Worm (Caenorhabditis elegans): ENCODE data around the gene nlp-6.

nlp-6 gene

DNA sequence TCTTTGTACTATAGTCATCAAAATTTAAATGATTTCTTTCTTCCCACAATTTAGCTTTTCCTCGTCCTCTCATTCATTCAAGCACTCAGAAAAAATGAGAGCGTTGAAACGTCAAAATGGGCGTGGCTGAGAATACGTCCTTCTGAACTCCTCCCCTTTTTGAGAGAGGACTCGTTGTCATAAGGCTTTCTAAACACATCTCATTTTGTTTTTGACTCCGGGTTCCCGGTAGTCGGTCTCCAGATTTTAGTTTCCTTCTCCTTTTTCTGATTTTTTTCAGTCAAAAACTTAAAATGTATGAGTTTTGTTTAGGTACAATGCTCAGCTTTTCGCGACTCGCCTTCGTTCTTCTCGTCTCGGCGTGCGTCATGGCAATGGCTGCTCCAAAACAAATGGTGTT is at the start of gene nlp-6:
Gene nlp-6, plus strand, starts transcription at position 301 of the 400 bp plus-strand sequence.
- no peak for TF ChIP-seq med-1 (GFP tag; optimal IDR thresholded peaks at IDR 0.05; ENCODE audit: insufficient read depth)
- no peak for TF ChIP-seq ztf-23 (GFP tag; IDR thresholded peaks at IDR 0.05)
- TF ChIP-seq klf-2 (GFP tag; conservative IDR thresholded peaks at IDR 0.05), result no peak
- no peak for TF ChIP-seq cog-1 (tag; optimal IDR thresholded peaks at IDR 0.05)
- TF ChIP-seq ztf-29 (GFP tag; IDR thresholded peaks at IDR 0.05), result no peak
- no peak for TF ChIP-seq flt-1 (GFP tag; IDR thresholded peaks at IDR 0.05)
- TF ChIP-seq tab-1 (GFP tag; IDR thresholded peaks at IDR 0.05), result no peak
- TF ChIP-seq ref-1 (GFP tag; conservative IDR thresholded peaks at IDR 0.05), result no peak
- TF ChIP-seq T22C8.4 (GFP tag; IDR thresholded peaks at IDR 0.05), result no peak

- TF ChIP-seq ref-1 (GFP tag; conservative IDR thresholded peaks at IDR 0.05), result no peak
- TF ChIP-seq T22C8.4 (GFP tag; IDR thresholded peaks at IDR 0.05), result no peak
- TF ChIP-seq med-1 (GFP tag; optimal IDR thresholded peaks at IDR 0.05; ENCODE audit: insufficient read depth), result no peak
- TF ChIP-seq flt-1 (GFP tag; IDR thresholded peaks at IDR 0.05), result no peak
- TF ChIP-seq tab-1 (GFP tag; IDR thresholded peaks at IDR 0.05), result no peak
- TF ChIP-seq klf-2 (GFP tag; conservative IDR thresholded peaks at IDR 0.05), result no peak
- TF ChIP-seq ztf-23 (GFP tag; IDR thresholded peaks at IDR 0.05), result no peak
- TF ChIP-seq ztf-29 (GFP tag; IDR thresholded peaks at IDR 0.05), result no peak
- TF ChIP-seq cog-1 (tag; optimal IDR thresholded peaks at IDR 0.05), result no peak
Observed at ce11 chrX:17613024-17613423, 49.2 kb upstream of the nlp-6 start.

DNA sequence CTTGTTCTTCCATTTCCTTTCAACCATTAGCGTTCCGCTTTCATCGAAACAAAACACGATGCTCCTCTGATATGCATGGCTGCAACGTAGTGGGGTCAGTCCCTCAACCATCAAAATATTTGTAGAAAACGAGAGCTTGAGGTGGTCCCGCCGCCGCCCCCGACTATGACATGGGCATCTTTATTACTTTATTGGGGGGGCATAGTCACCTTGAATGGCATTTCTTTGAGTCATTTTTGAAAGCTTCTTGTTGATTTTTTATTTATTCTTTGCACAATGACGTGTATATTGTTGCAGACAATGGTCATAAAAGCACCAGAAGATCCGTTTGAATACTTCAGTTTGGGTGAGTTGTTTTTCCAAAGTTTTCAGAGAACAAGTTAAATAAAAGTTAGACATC is 48.0 kb upstream of the nlp-6 start, which contains the start of gene ncs-7:
Gene ncs-7, plus strand, starts transcription at position 301 of the 400 bp plus-strand sequence.
- no peak for TF ChIP-seq klf-2 (GFP tag; conservative IDR thresholded peaks at IDR 0.05)

ce11 chrX:17625245-17625644 is 37.0 kb upstream of the nlp-6 start:
- no peak for TF ChIP-seq ztf-29 (GFP tag; IDR thresholded peaks at IDR 0.05)
- no peak for TF ChIP-seq tab-1 (GFP tag; IDR thresholded peaks at IDR 0.05)
- no peak for TF ChIP-seq med-1 (GFP tag; optimal IDR thresholded peaks at IDR 0.05; ENCODE audit: insufficient read depth)
- no peak for TF ChIP-seq T22C8.4 (GFP tag; IDR thresholded peaks at IDR 0.05)
- TF ChIP-seq flt-1 (GFP tag; IDR thresholded peaks at IDR 0.05), result no peak

DNA sequence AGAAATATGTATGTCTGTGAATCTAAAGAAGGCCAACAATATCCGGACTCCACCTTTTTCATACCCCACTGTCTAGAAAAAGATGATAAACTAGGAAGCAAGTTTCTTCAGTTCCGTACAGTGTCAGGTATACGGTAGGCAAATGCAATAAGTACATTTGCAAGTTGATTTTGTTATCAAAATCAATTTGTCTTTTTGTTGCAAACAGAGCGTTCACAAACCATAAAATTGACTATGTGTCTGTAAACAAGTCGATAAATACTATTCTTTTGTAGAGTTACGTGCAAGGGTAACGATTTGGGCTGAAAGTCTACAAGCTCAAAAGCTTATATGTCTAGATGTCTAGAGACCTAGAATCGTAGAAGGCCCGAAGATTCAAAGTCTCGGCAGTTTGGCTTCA is 36.5 kb upstream of the nlp-6 start:
- no peak for TF ChIP-seq ztf-29 (GFP tag; IDR thresholded peaks at IDR 0.05)
- TF ChIP-seq ztf-23 (GFP tag; IDR thresholded peaks at IDR 0.05), result no peak
- no peak for TF ChIP-seq klf-2 (GFP tag; conservative IDR thresholded peaks at IDR 0.05)
- no peak for TF ChIP-seq ref-1 (GFP tag; conservative IDR thresholded peaks at IDR 0.05)
- TF ChIP-seq T22C8.4 (GFP tag; IDR thresholded peaks at IDR 0.05), result no peak
- no peak for TF ChIP-seq tab-1 (GFP tag; IDR thresholded peaks at IDR 0.05)
- no peak for TF ChIP-seq cog-1 (tag; optimal IDR thresholded peaks at IDR 0.05)
- no peak for TF ChIP-seq flt-1 (GFP tag; IDR thresholded peaks at IDR 0.05)
- no peak for TF ChIP-seq med-1 (GFP tag; optimal IDR thresholded peaks at IDR 0.05; ENCODE audit: insufficient read depth)

ce11 chrX:17626599-17626998 is 35.6 kb upstream of the nlp-6 start:
- TF ChIP-seq klf-2 (GFP tag; conservative IDR thresholded peaks at IDR 0.05), result no peak
- no peak for TF ChIP-seq cog-1 (tag; optimal IDR thresholded peaks at IDR 0.05)
- TF ChIP-seq tab-1 (GFP tag; IDR thresholded peaks at IDR 0.05), result no peak
- no peak for TF ChIP-seq ztf-29 (GFP tag; IDR thresholded peaks at IDR 0.05)
- no peak for TF ChIP-seq ref-1 (GFP tag; conservative IDR thresholded peaks at IDR 0.05)
- no peak for TF ChIP-seq med-1 (GFP tag; optimal IDR thresholded peaks at IDR 0.05; ENCODE audit: insufficient read depth)
- no peak for TF ChIP-seq T22C8.4 (GFP tag; IDR thresholded peaks at IDR 0.05)
- no peak for TF ChIP-seq ztf-23 (GFP tag; IDR thresholded peaks at IDR 0.05)
- no peak for TF ChIP-seq flt-1 (GFP tag; IDR thresholded peaks at IDR 0.05)

DNA sequence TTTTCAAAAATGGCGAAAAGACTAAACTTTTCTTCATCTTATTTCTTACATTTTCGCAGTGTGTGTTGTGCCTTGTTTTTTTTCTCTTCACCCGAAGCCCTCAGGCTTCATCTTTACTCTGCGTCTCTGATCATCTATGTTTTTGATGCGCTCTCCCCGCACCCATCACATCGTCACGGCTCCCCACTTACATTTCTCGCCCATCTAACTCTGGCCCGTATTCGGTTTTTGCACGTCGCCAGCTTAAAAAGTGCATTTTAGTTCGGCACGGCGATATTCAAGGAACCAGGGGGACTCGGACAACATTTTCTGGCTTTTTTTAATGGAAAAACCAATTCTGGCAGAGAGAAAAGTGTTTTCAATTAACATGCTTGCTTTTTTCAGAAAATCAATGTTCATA is 34.9 kb upstream of the nlp-6 start:
- TF ChIP-seq med-1 (GFP tag; optimal IDR thresholded peaks at IDR 0.05; ENCODE audit: insufficient read depth) (no peak), ztf-23 (GFP tag; IDR thresholded peaks at IDR 0.05) (no peak), tab-1 (GFP tag; IDR thresholded peaks at IDR 0.05) (no peak), klf-2 (GFP tag; conservative IDR thresholded peaks at IDR 0.05) (no peak), ref-1 (GFP tag; conservative IDR thresholded peaks at IDR 0.05) (no peak), flt-1 (GFP tag; IDR thresholded peaks at IDR 0.05) (no peak)

- no peak for TF ChIP-seq T22C8.4 (GFP tag; IDR thresholded peaks at IDR 0.05)
- no peak for TF ChIP-seq flt-1 (GFP tag; IDR thresholded peaks at IDR 0.05)
- TF ChIP-seq ztf-29 (GFP tag; IDR thresholded peaks at IDR 0.05), result no peak
- no peak for TF ChIP-seq klf-2 (GFP tag; conservative IDR thresholded peaks at IDR 0.05)
- no peak for TF ChIP-seq cog-1 (tag; optimal IDR thresholded peaks at IDR 0.05)
- TF ChIP-seq ztf-23 (GFP tag; IDR thresholded peaks at IDR 0.05), result no peak
- TF ChIP-seq ref-1 (GFP tag; conservative IDR thresholded peaks at IDR 0.05), result no peak
Observed at ce11 chrX:17627923-17628322, 34.3 kb upstream of the nlp-6 start.

- TF ChIP-seq flt-1 (GFP tag; IDR thresholded peaks at IDR 0.05) (0 out of 2 replicates have a peak, but pooled peaks have one; percentile 11), ztf-23 (GFP tag; IDR thresholded peaks at IDR 0.05) (no peak), T22C8.4 (GFP tag; IDR thresholded peaks at IDR 0.05) (no peak), klf-2 (GFP tag; conservative IDR thresholded peaks at IDR 0.05) (no peak), med-1 (GFP tag; optimal IDR thresholded peaks at IDR 0.05; ENCODE audit: insufficient read depth) (no peak), cog-1 (tag; optimal IDR thresholded peaks at IDR 0.05) (no peak), ztf-29 (GFP tag; IDR thresholded peaks at IDR 0.05) (no peak), tab-1 (GFP tag; IDR thresholded peaks at IDR 0.05) (no peak)
Observed at ce11 chrX:17628345-17628744, 33.9 kb upstream of the nlp-6 start.

DNA sequence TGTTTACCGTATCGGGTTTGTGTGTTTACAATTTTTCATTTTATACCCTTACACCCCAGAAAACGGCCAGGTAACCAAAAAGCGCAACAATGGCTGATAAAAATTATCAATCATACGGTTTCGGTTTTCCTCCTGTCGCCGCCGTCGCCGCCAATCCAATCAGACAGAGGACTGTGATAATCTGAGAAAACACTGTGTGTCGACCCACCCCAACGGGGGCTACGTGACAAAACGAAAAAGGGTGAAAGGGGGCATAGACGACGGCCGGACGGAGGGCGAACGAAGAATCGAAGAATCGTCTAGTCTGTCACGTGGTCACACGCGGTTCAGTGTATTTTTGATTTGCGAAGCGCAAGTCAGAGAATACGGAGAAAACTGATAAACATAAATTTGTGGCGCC is 31.4 kb upstream of the nlp-6 start:
- TF ChIP-seq ref-1 (GFP tag; conservative IDR thresholded peaks at IDR 0.05) (no peak), T22C8.4 (GFP tag; IDR thresholded peaks at IDR 0.05) (no peak), klf-2 (GFP tag; conservative IDR thresholded peaks at IDR 0.05) (no peak), tab-1 (GFP tag; IDR thresholded peaks at IDR 0.05) (no peak), flt-1 (GFP tag; IDR thresholded peaks at IDR 0.05) (no peak), cog-1 (tag; optimal IDR thresholded peaks at IDR 0.05) (no peak), med-1 (GFP tag; optimal IDR thresholded peaks at IDR 0.05; ENCODE audit: insufficient read depth) (no peak), ztf-29 (GFP tag; IDR thresholded peaks at IDR 0.05) (no peak), ztf-23 (GFP tag; IDR thresholded peaks at IDR 0.05) (no peak)

All from whole organism, midembryonic.